Worm (Caenorhabditis elegans) whole organism, mixed stage, embryonic: ENCODE data around the gene F35H10.3.

Source experiments
- lin-32 ChIP-seq: fragments of 200-800 bp; sonication (Bioruptor generic); optimal IDR thresholded peaks from 2 replicates; lab custom pipeline; 2018; ENCODE audit warnings: mild to moderate bottlenecking, missing genetic modification characterization, missing compliant biosample characterization
- nhr-237 ChIP-seq: fragments of 150-350 bp; optimal IDR thresholded peaks from 2 replicates; lab custom pipeline; 2014; ENCODE audit warnings: missing biosample characterization, missing genetic modification characterization
- nhr-76 ChIP-seq: sonication (generic microtip); optimal IDR thresholded peaks from 2 replicates; lab custom pipeline; 2017; ENCODE audit warnings: missing biosample characterization, missing genetic modification characterization
- snpc-4 ChIP-seq: fragments of 150-350 bp; optimal IDR thresholded peaks from 2 replicates; lab custom pipeline; 2014; ENCODE audit warnings: missing biosample characterization, missing genetic modification characterization
- unc-62 ChIP-seq: fragments of 150-350 bp; optimal IDR thresholded peaks from 2 replicates; lab custom pipeline; 2014; ENCODE audit warnings: missing biosample characterization, missing genetic modification reagents, missing genetic modification characterization

- TF ChIP-seq nhr-76 (tag; lab: Kevin White, UChicago) (no peak), snpc-4 (no peak), nhr-237 (no peak), lin-32 (GFP tag; lab: Kevin White, UChicago) (no peak), unc-62 (GFP tag; lab: Kevin White, UChicago) (no peak)
These were observed 23.1 kb upstream of the F35H10.3 start for ce11 chrIV:8302648-8303161.
